Worm (Caenorhabditis elegans) whole organism, late embryonic: ENCODE data around the gene Y6G8.16.
"Not testable (repeated sequence)": the region's sequence is repeated elsewhere in the genome, so short reads cannot be mapped to it uniquely, and the experiment has no call there.

Experiments
- C08G9.2 ChIP-seq: sonication (generic microtip); optimal IDR thresholded peaks from 2 replicates; lab custom pipeline; 2016; ENCODE audit warnings: mild to moderate bottlenecking, missing genetic modification characterization, moderate library complexity, missing compliant biosample characterization
- F13H6.1 ChIP-seq: sonication (generic microtip); optimal IDR thresholded peaks from 2 replicates; lab custom pipeline; 2016; ENCODE audit warnings: missing genetic modification characterization, missing compliant biosample characterization
- K09A11.1 ChIP-seq: sonication (generic microtip); optimal IDR thresholded peaks from 2 replicates; lab custom pipeline; 2017; ENCODE audit warnings: antibody characterized with exemption, mild to moderate bottlenecking, missing genetic modification characterization, missing compliant biosample characterization; ENCODE audit not compliant: insufficient read depth
- Y22D7AL.16 ChIP-seq: sonication (generic microtip); optimal IDR thresholded peaks from 2 replicates; lab custom pipeline; 2016; ENCODE audit warnings: missing genetic modification characterization, missing compliant biosample characterization
- ahr-1 ChIP-seq: sonication (generic microtip); optimal IDR thresholded peaks from 2 replicates; lab custom pipeline; 2016; ENCODE audit warnings: missing genetic modification characterization, missing compliant biosample characterization
- ama-1 ChIP-seq: fragments of 150-350 bp; optimal IDR thresholded peaks from 2 replicates; lab custom pipeline; 2014
- ceh-18 ChIP-seq: sonication (generic microtip); optimal IDR thresholded peaks from 2 replicates; lab custom pipeline; 2016; ENCODE audit warnings: missing genetic modification characterization, missing compliant biosample characterization
- ceh-24 ChIP-seq: sonication (generic microtip); optimal IDR thresholded peaks from 2 replicates; lab custom pipeline; 2016; ENCODE audit warnings: mild to moderate bottlenecking, missing genetic modification characterization, missing compliant biosample characterization
- ceh-45 ChIP-seq: fragments of 200-800 bp; sonication (Bioruptor generic); IDR thresholded peaks from 2 replicates; pipeline ENCODE4 v1.3.6; 2022; ENCODE audit warnings: missing genetic modification reagents, missing genetic modification characterization, missing compliant biosample characterization
- ceh-6 ChIP-seq: fragments of 200-800 bp; sonication (Bioruptor generic); optimal IDR thresholded peaks from 2 replicates; lab custom pipeline; 2018; ENCODE audit warnings: mild to moderate bottlenecking, missing genetic modification characterization, missing compliant biosample characterization
- dve-1 ChIP-seq: sonication (generic microtip); optimal IDR thresholded peaks from 2 replicates; lab custom pipeline; 2017; ENCODE audit warnings: antibody characterized with exemption, mild to moderate bottlenecking, missing genetic modification characterization, missing compliant biosample characterization
- elt-2 ChIP-seq: sonication (generic microtip); optimal IDR thresholded peaks from 2 replicates; lab custom pipeline; 2016; ENCODE audit warnings: missing genetic modification reagents, missing genetic modification characterization, missing compliant biosample characterization
- elt-4 ChIP-seq: sonication (generic microtip); optimal IDR thresholded peaks from 2 replicates; lab custom pipeline; 2016; ENCODE audit warnings: missing genetic modification characterization, missing compliant biosample characterization
- fax-1 ChIP-seq: sonication (generic microtip); optimal IDR thresholded peaks from 2 replicates; lab custom pipeline; 2016; ENCODE audit warnings: missing genotype, missing genetic modification characterization, missing compliant biosample characterization
- fkh-6 ChIP-seq: sonication (generic microtip); optimal IDR thresholded peaks from 2 replicates; lab custom pipeline; 2016; ENCODE audit warnings: missing genetic modification characterization, missing compliant biosample characterization
- hlh-13 ChIP-seq: fragments of 200-800 bp; sonication (Bioruptor generic); optimal IDR thresholded peaks from 2 replicates; lab custom pipeline; 2018; ENCODE audit warnings: mild to moderate bottlenecking, missing genetic modification characterization, missing compliant biosample characterization
- hlh-6 ChIP-seq: sonication (generic microtip); optimal IDR thresholded peaks from 2 replicates; lab custom pipeline; 2016; ENCODE audit warnings: missing genotype, missing genetic modification characterization, missing compliant biosample characterization
- hlh-8 ChIP-seq: sonication (generic microtip); optimal IDR thresholded peaks from 2 replicates; lab custom pipeline; 2016; ENCODE audit warnings: missing genotype, missing genetic modification characterization, missing compliant biosample characterization
- madf-2 ChIP-seq: sonication (generic microtip); optimal IDR thresholded peaks from 2 replicates; lab custom pipeline; 2017; ENCODE audit warnings: missing genetic modification characterization, missing compliant biosample characterization
- mec-3 ChIP-seq: sonication (generic microtip); optimal IDR thresholded peaks from 2 replicates; lab custom pipeline; 2016; ENCODE audit warnings: borderline replicate concordance, missing genetic modification characterization, missing compliant biosample characterization
- nhr-232 ChIP-seq: sonication (generic microtip); optimal IDR thresholded peaks from 2 replicates; lab custom pipeline; 2016; ENCODE audit warnings: missing genetic modification characterization, missing compliant biosample characterization
- pag-3 ChIP-seq: sonication (generic microtip); optimal IDR thresholded peaks from 2 replicates; lab custom pipeline; 2016; ENCODE audit warnings: missing compliant biosample characterization, missing genetic modification characterization, borderline replicate concordance
- pax-1 ChIP-seq: fragments of 150-350 bp; optimal IDR thresholded peaks from 2 replicates; lab custom pipeline; 2014; ENCODE audit warnings: missing biosample characterization, missing genetic modification characterization
- pros-1 ChIP-seq: fragments of 150-350 bp; optimal IDR thresholded peaks from 2 replicates; lab custom pipeline; 2014; ENCODE audit warnings: missing biosample characterization, missing genetic modification reagents, missing genetic modification characterization
- ref-2 ChIP-seq: sonication (generic microtip); optimal IDR thresholded peaks from 2 replicates; lab custom pipeline; 2016; ENCODE audit warnings: missing genetic modification characterization, missing compliant biosample characterization
- rnt-1 ChIP-seq: sonication (generic microtip); optimal IDR thresholded peaks from 2 replicates; lab custom pipeline; 2016; ENCODE audit warnings: missing genetic modification characterization, missing compliant biosample characterization
- sox-2 ChIP-seq: fragments of 200-800 bp; sonication (Bioruptor generic); IDR thresholded peaks from 2 replicates; pipeline ENCODE4 v1.3.6; 2022; ENCODE audit warnings: missing genetic modification reagents, missing genetic modification characterization, missing compliant biosample characterization
- sox-4 ChIP-seq: sonication (generic microtip); optimal IDR thresholded peaks from 2 replicates; lab custom pipeline; 2017; ENCODE audit warnings: mild to moderate bottlenecking, missing genetic modification characterization, inconsistent platforms, missing compliant biosample characterization
- syd-9 ChIP-seq: sonication (generic microtip); optimal IDR thresholded peaks from 2 replicates; lab custom pipeline; 2016; ENCODE audit warnings: mild to moderate bottlenecking, missing genetic modification characterization, moderate library complexity, missing compliant biosample characterization
- unc-3 ChIP-seq, 2 experiments: fragments of 200-800 bp in 1 of 2; sonication (Bioruptor generic) in 1 of 2; sonication (generic microtip) in 1 of 2; conservative IDR thresholded peaks in 1 of 2; optimal IDR thresholded peaks in 1 of 2; 2 replicates each; pipeline versions ENCODE4 v1.3.6 to Lab custom; 2016 to 2022; ENCODE audit warnings: missing compliant biosample characterization in 2 of 2, missing genetic modification characterization in 2 of 2, missing genetic modification reagents in 1 of 2
- zip-5 ChIP-seq: sonication (generic microtip); optimal IDR thresholded peaks from 2 replicates; lab custom pipeline; 2016; ENCODE audit warnings: missing genetic modification characterization, missing compliant biosample characterization

Gene Y6G8.16

ce11 chrV:17566850-17567249, 39.3 kb upstream of the Y6G8.16 start, which contains the start of gene C38D9.2 (continued):
- TF ChIP-seq nhr-232 (tag; lab: Kevin White, UChicago): no peak

DNA sequence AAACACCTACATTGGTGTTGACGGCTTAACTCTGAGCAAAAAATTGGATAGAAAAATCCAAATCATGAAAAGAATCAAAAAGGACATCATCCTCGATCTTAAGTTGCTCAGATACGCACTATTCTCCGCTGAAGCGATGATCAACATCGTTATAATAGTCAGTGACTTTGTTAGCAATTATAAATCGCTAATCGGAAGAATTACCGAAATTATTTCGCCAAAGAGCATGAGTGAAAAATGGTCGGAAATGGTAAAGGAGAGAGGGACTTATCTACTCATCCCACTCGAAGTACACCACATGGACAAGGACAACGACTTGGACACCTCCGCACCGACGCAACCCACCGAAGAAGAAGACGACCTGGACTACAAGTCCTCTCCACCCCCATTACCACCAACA, 26.1 kb upstream of the Y6G8.16 start:
- TF ChIP-seq madf-2 (tag; lab: Kevin White, UChicago) (no peak), syd-9 (tag; lab: Kevin White, UChicago) (no peak), mec-3 (no peak), unc-3 (GFP tag; conservative IDR thresholded peaks at IDR 0.05; lab: Robert Waterston, UW) (no peak), unc-3 (tag; optimal IDR thresholded peaks at IDR 0.05; lab: Kevin White, UChicago) (no peak), pros-1 (tag; lab: Kevin White, UChicago) (no peak)

ce11 chrV:17584352-17584843, 21.8 kb upstream of the Y6G8.16 start, which contains the start of gene fbxa-133:
fbxa-133 (plus strand) TSS chrV:17584793.
- not testable (repeated sequence) for TF ChIP-seq fkh-6 (tag; lab: Kevin White, UChicago); ceh-45 (GFP tag; lab: Robert Waterston, UW); pax-1

DNA sequence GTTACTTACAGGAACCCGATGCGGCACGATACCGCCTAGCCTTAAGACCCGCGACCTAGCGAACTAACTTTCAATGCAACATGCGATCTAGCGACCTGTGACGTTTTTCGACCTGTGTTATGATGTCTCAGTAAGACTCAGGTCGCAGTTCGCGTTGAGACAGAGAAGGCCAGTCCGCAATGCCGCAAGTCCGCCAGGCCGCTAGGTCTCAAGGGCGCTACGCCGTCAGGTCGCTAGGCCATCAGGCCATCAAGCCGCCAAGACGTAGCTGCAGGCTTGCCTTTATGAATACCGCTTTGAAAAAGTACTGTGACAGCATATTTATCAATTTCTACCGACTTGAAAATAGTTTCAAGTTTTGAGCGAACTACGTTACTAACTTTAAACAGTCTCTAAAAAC, 10.5 kb upstream of the Y6G8.16 start:
- TF ChIP-seq unc-3 (GFP tag; conservative IDR thresholded peaks at IDR 0.05; lab: Robert Waterston, UW): no peak
- no peak for TF ChIP-seq unc-3 (tag; optimal IDR thresholded peaks at IDR 0.05; lab: Kevin White, UChicago)
- TF ChIP-seq rnt-1 (tag; lab: Kevin White, UChicago): no peak
- no peak for TF ChIP-seq zip-5
- no peak for TF ChIP-seq pax-1
- no peak for TF ChIP-seq ceh-24 (tag; lab: Kevin White, UChicago)
- TF ChIP-seq hlh-8: no peak
- TF ChIP-seq dve-1 (tag; lab: Kevin White, UChicago): no peak
- TF ChIP-seq ceh-18 (tag; lab: Kevin White, UChicago): no peak
- TF ChIP-seq Y22D7AL.16 (tag; lab: Kevin White, UChicago): no peak
- TF ChIP-seq fax-1: no peak
- TF ChIP-seq hlh-6 (tag; lab: Kevin White, UChicago): no peak
- TF ChIP-seq sox-2 (GFP tag; lab: Robert Waterston, UW): no peak
- TF ChIP-seq ceh-6: no peak
- no peak for TF ChIP-seq ref-2
- no peak for TF ChIP-seq hlh-13 (GFP tag; lab: Kevin White, UChicago)
- no peak for TF ChIP-seq elt-4 (tag; lab: Kevin White, UChicago)
- no peak for TF ChIP-seq fkh-6 (tag; lab: Kevin White, UChicago)
- TF ChIP-seq sox-4 (tag; lab: Kevin White, UChicago): no peak
- no peak for TF ChIP-seq ama-1
- no peak for TF ChIP-seq pag-3 (tag; lab: Kevin White, UChicago)
- TF ChIP-seq, all 69 proteins: peak for 0

ce11 chrV:17598810-17599209, 7.3 kb upstream of the Y6G8.16 start, which contains the start of gene Y6G8.2:
Y6G8.2 (minus strand) TSS chrV:17598956.
- no peak for TF ChIP-seq ahr-1
- no peak for TF ChIP-seq C08G9.2 (tag; lab: Kevin White, UChicago)
- TF ChIP-seq fax-1: no peak
- no peak for TF ChIP-seq sox-4 (tag; lab: Kevin White, UChicago)
- TF ChIP-seq sox-2 (GFP tag; lab: Robert Waterston, UW): no peak
- peak; percentile 27 for TF ChIP-seq elt-2 (tag; lab: Kevin White, UChicago)
- TF ChIP-seq F13H6.1 (tag; lab: Kevin White, UChicago): no peak
- TF ChIP-seq, all 69 proteins: peak for 1

DNA sequence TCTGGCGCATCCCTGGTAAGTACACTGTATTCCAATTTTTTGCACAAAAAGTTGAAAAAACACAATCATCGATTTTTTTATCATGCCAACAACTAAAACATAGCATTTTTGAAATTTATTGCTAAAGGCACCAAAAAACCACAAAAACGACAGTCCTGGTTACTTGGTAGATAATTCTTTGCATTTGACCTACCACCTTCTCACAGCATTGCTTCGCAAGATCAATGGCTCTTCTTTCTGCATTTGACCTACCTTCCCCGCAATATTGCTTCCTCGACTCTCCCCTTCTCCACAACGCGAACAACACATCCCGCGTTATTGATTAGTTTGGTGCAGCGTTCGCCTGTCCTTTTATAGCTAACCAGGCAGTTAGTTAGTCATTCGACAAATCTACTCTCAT, 4.6 kb upstream of the Y6G8.16 start, which contains the start of gene ztf-25:
TSS of gene ztf-25 (plus strand) at position 301 of the 400 bp plus-strand sequence.
- no peak for TF ChIP-seq K09A11.1 (tag; lab: Kevin White, UChicago)
